Worm (Caenorhabditis elegans): ENCODE measurements around the gene cdh-10.

cdh-10 gene

ce11 chrIV:2496084-2496483 lies 32.9 kb upstream of the cdh-10 start:
- TF ChIP-seq unc-130 (GFP tag; optimal IDR thresholded peaks at IDR 0.05), result no peak
- TF ChIP-seq lin-40 (tag; optimal IDR thresholded peaks at IDR 0.05), result no peak
- TF ChIP-seq efl-1 (GFP tag; optimal IDR thresholded peaks at IDR 0.05), result no peak

DNA sequence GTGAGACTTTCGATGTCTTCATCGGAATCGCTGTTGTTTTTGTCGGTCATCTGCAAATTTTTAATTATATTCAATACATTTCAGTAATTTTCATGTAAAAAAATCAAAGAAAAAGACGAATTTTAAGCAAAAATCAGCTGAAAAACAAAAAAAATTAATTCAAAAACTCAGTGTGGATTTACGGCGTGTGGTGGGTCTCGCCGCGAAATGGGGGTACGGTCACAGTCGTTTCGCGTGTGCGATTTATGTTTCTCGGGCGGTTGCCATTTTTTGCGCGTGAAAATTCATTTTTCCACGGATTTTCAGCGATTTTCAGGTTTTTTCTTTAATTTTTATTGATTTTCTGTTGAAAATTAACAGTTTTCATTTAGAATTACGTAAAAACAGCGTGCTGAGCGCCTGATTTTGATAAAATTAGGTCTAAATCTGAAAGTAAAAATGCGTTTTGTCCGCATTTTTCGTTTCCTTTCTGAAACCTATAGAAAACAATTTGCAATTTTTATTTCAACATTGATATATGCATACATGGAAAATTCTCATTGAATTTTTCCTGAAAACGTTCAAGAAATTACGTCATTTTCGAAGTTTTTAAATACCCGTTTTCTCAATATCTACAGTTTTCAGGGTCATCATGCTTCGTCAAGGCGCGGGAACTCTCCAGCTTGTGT lies 32.1 kb upstream of the cdh-10 start, which contains the start of the genes ccdc-12 and Y69A2AR.18:
Gene ccdc-12, minus strand, starts transcription at position 57 of the 668 bp plus-strand sequence.
Gene Y69A2AR.18, plus strand, starts transcription at position 618 of the 668 bp plus-strand sequence.
- TF ChIP-seq xnd-1 (tag; optimal IDR thresholded peaks at IDR 0.05), result peak; percentile 38
- no peak for TF ChIP-seq madf-3 (GFP tag; IDR thresholded peaks at IDR 0.05)
- TF ChIP-seq efl-1 (GFP tag; optimal IDR thresholded peaks at IDR 0.05), result peak; percentile 19
- no peak for TF ChIP-seq snpc-4 (GFP tag; optimal IDR thresholded peaks at IDR 0.05)
- peak in 2 of 4 experiments; percentile 25 to 70 for TF ChIP-seq snpc-4 (tag; optimal IDR thresholded peaks at IDR 0.05)
- peak; percentile 74 for TF ChIP-seq madf-6 (GFP tag; IDR thresholded peaks at IDR 0.05)
- peak; percentile 21 for TF ChIP-seq snpc-3.4 (tag; optimal IDR thresholded peaks at IDR 0.05)
- TF ChIP-seq rpc-1 (optimal IDR thresholded peaks at IDR 0.05), result no peak
- no peak for TF ChIP-seq rpc-1 (tag; optimal IDR thresholded peaks at IDR 0.05)
- 0 out of 2 replicates have a peak, but pooled peaks have one; percentile 39 for TF ChIP-seq D2030.7 (GFP tag; IDR thresholded peaks at IDR 0.05)
- TF ChIP-seq hsf-1 (GFP tag; IDR thresholded peaks at IDR 0.05), result 0 out of 2 replicates have a peak, but pooled peaks have one; percentile 42
- no peak for TF ChIP-seq lsy-27 (tag; optimal IDR thresholded peaks at IDR 0.05; ENCODE audit: borderline replicate concordance, insufficient read depth)
- peak; percentile 46 for TF ChIP-seq ztf-18 (tag; optimal IDR thresholded peaks at IDR 0.05)
- TF ChIP-seq F22D6.2 (tag; optimal IDR thresholded peaks at IDR 0.05), result no peak
- TF ChIP-seq tbp1 (GFP tag; optimal IDR thresholded peaks at IDR 0.05), result peak; percentile 32
- TF ChIP-seq attf-5 (GFP tag; optimal IDR thresholded peaks at IDR 0.05), result peak; percentile 58
- TF ChIP-seq dox-1 (GFP tag; IDR thresholded peaks at IDR 0.05), result peak; percentile 62
- TF ChIP-seq lin-40 (tag; optimal IDR thresholded peaks at IDR 0.05), result peak; percentile 25
- TF ChIP-seq ceh-91 (GFP tag; IDR thresholded peaks at IDR 0.05), result peak; percentile 43; the same call in 1 of the 2 replicates
- TF ChIP-seq lsl-1 (GFP tag; optimal IDR thresholded peaks at IDR 0.05), result peak; percentile 95
- TF ChIP-seq hmg-1.2 (GFP tag; IDR thresholded peaks at IDR 0.05), result peak; percentile 56; the same call in 1 of the 2 replicates
- no peak for TF ChIP-seq gei-17 (GFP tag; optimal IDR thresholded peaks at IDR 0.05)
- TF ChIP-seq F33H1.4 (GFP tag; IDR thresholded peaks at IDR 0.05), result peak; percentile 97
- TF ChIP-seq Y53F4B.3 (GFP tag; IDR thresholded peaks at IDR 0.05), result no peak
- peak; percentile 1 for TF ChIP-seq athp-1 (tag; optimal IDR thresholded peaks at IDR 0.05)
- TF ChIP-seq lin-54 (GFP tag; optimal IDR thresholded peaks at IDR 0.05), result peak; percentile 33
- TF ChIP-seq lin-35 (GFP tag; optimal IDR thresholded peaks at IDR 0.05), result peak in 1 of 3 experiments; percentile 71
- no peak for TF ChIP-seq egl-18 (GFP tag; IDR thresholded peaks at IDR 0.05)
- TF ChIP-seq mcd-1 (GFP tag; IDR thresholded peaks at IDR 0.05), result peak; percentile 66
- TF ChIP-seq cebp-1 (GFP tag; IDR thresholded peaks at IDR 0.05), result no peak
- TF ChIP-seq cebp-1 (tag; optimal IDR thresholded peaks at IDR 0.05), result peak; percentile 60
- TF ChIP-seq snpc-1.3 (tag; optimal IDR thresholded peaks at IDR 0.05; ENCODE audit: insufficient read depth), result peak; percentile 70

DNA sequence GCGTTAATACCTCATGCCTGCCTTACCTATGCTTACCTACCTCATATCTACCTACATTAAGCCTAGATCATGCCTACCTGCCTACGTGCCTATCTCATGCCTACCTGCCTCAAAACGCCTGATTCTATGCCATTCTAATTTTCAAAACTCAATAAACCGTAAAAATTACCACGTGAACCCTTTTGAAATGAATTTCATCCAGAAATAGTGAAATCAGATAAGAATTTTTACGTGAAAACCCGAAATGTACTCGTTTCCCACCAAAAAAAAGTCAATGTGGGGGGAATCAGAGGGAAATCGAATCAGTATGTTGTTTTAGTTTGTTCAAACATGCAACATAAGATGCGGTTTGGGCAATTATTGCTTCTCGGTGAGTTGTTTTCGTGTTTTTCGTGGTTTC lies 25.4 kb upstream of the cdh-10 start, which contains the start of gene Y69A2AR.19:
Gene Y69A2AR.19, plus strand, starts transcription at position 301 of the 400 bp plus-strand sequence.
- no peak for TF ChIP-seq egl-44 (GFP tag; IDR thresholded peaks at IDR 0.05)
